Worm (Caenorhabditis elegans) whole organism, late embryonic: Measurements from ENCODE around the gene dlc-3.
A peak's percentile ranks its signal among the peaks of the same experiment; 100 is the strongest.

Experiments used
- C08G9.2 ChIP-seq: sonication (generic microtip); optimal IDR thresholded peaks from 2 replicates; lab custom pipeline; 2016; ENCODE audit warnings: mild to moderate bottlenecking, missing genetic modification characterization, moderate library complexity, missing compliant biosample characterization
- C38D4.7 ChIP-seq: fragments of 200-800 bp; sonication (Bioruptor generic); optimal IDR thresholded peaks from 2 replicates; lab custom pipeline; 2018; ENCODE audit warnings: mild to moderate bottlenecking, missing genetic modification characterization, moderate library complexity, missing compliant biosample characterization
- F13H6.1 ChIP-seq: sonication (generic microtip); optimal IDR thresholded peaks from 2 replicates; lab custom pipeline; 2016; ENCODE audit warnings: missing genetic modification characterization, missing compliant biosample characterization
- K02D7.2 ChIP-seq: sonication (generic microtip); optimal IDR thresholded peaks from 2 replicates; lab custom pipeline; 2017; ENCODE audit warnings: mild to moderate bottlenecking, missing genetic modification characterization, missing compliant biosample characterization
- T23F11.4 ChIP-seq: fragments of 200-800 bp; sonication (Bioruptor generic); optimal IDR thresholded peaks from 2 replicates; lab custom pipeline; 2018; ENCODE audit warnings: mild to moderate bottlenecking, missing genetic modification characterization, missing compliant biosample characterization
- ahr-1 ChIP-seq: sonication (generic microtip); optimal IDR thresholded peaks from 2 replicates; lab custom pipeline; 2016; ENCODE audit warnings: missing genetic modification characterization, missing compliant biosample characterization
- ama-1 ChIP-seq: fragments of 150-350 bp; optimal IDR thresholded peaks from 2 replicates; lab custom pipeline; 2014
- ceh-18 ChIP-seq: sonication (generic microtip); optimal IDR thresholded peaks from 2 replicates; lab custom pipeline; 2016; ENCODE audit warnings: missing genetic modification characterization, missing compliant biosample characterization
- ceh-19 ChIP-seq: fragments of 200-800 bp; sonication (Bioruptor generic); optimal IDR thresholded peaks from 2 replicates; lab custom pipeline; 2018; ENCODE audit warnings: mild to moderate bottlenecking, missing genetic modification characterization, missing compliant biosample characterization
- ceh-2 ChIP-seq: sonication (generic microtip); optimal IDR thresholded peaks from 2 replicates; lab custom pipeline; 2016; ENCODE audit warnings: missing genotype, missing genetic modification characterization, missing compliant biosample characterization
- ceh-24 ChIP-seq: sonication (generic microtip); optimal IDR thresholded peaks from 2 replicates; lab custom pipeline; 2016; ENCODE audit warnings: mild to moderate bottlenecking, missing genetic modification characterization, missing compliant biosample characterization
- ceh-30 ChIP-seq: fragments of 150-350 bp; optimal IDR thresholded peaks from 2 replicates; lab custom pipeline; 2014; ENCODE audit warnings: missing biosample characterization, missing genetic modification characterization
- ceh-31 ChIP-seq: sonication (generic microtip); optimal IDR thresholded peaks from 2 replicates; lab custom pipeline; 2016; ENCODE audit warnings: missing genetic modification characterization, missing compliant biosample characterization
- ceh-34 ChIP-seq: sonication (generic microtip); optimal IDR thresholded peaks from 2 replicates; lab custom pipeline; 2016; ENCODE audit warnings: mild to moderate bottlenecking, missing genetic modification characterization, missing compliant biosample characterization
- ceh-6 ChIP-seq: fragments of 200-800 bp; sonication (Bioruptor generic); optimal IDR thresholded peaks from 2 replicates; lab custom pipeline; 2018; ENCODE audit warnings: mild to moderate bottlenecking, missing genetic modification characterization, missing compliant biosample characterization
- che-1 ChIP-seq: sonication (generic microtip); optimal IDR thresholded peaks from 2 replicates; lab custom pipeline; 2016; ENCODE audit warnings: mild to moderate bottlenecking, missing genetic modification characterization, missing compliant biosample characterization
- dmd-4 ChIP-seq: sonication (generic microtip); optimal IDR thresholded peaks from 2 replicates; lab custom pipeline; 2016; ENCODE audit warnings: borderline replicate concordance, missing genetic modification characterization, missing compliant biosample characterization
- dve-1 ChIP-seq: sonication (generic microtip); optimal IDR thresholded peaks from 2 replicates; lab custom pipeline; 2017; ENCODE audit warnings: antibody characterized with exemption, mild to moderate bottlenecking, missing genetic modification characterization, missing compliant biosample characterization
- elt-2 ChIP-seq: sonication (generic microtip); optimal IDR thresholded peaks from 2 replicates; lab custom pipeline; 2016; ENCODE audit warnings: missing genetic modification reagents, missing genetic modification characterization, missing compliant biosample characterization
- elt-4 ChIP-seq: sonication (generic microtip); optimal IDR thresholded peaks from 2 replicates; lab custom pipeline; 2016; ENCODE audit warnings: missing genetic modification characterization, missing compliant biosample characterization
- ets-4 ChIP-seq: sonication (generic microtip); optimal IDR thresholded peaks from 2 replicates; lab custom pipeline; 2016; ENCODE audit warnings: missing genetic modification characterization, missing compliant biosample characterization
- fax-1 ChIP-seq: sonication (generic microtip); optimal IDR thresholded peaks from 2 replicates; lab custom pipeline; 2016; ENCODE audit warnings: missing genotype, missing genetic modification characterization, missing compliant biosample characterization
- fkh-10 ChIP-seq: fragments of 150-350 bp; optimal IDR thresholded peaks from 2 replicates; lab custom pipeline; 2014; ENCODE audit warnings: missing biosample characterization, missing genetic modification reagents, missing genetic modification characterization
- fkh-6 ChIP-seq: sonication (generic microtip); optimal IDR thresholded peaks from 2 replicates; lab custom pipeline; 2016; ENCODE audit warnings: missing genetic modification characterization, missing compliant biosample characterization
- gmeb-2 ChIP-seq: sonication (generic microtip); optimal IDR thresholded peaks from 2 replicates; lab custom pipeline; 2016; ENCODE audit warnings: missing genetic modification characterization, inconsistent platforms, missing compliant biosample characterization
- hlh-13 ChIP-seq: fragments of 200-800 bp; sonication (Bioruptor generic); optimal IDR thresholded peaks from 2 replicates; lab custom pipeline; 2018; ENCODE audit warnings: mild to moderate bottlenecking, missing genetic modification characterization, missing compliant biosample characterization
- hlh-15 ChIP-seq: sonication (generic microtip); optimal IDR thresholded peaks from 2 replicates; lab custom pipeline; 2016; ENCODE audit warnings: missing genetic modification characterization, missing compliant biosample characterization
- lim-6 ChIP-seq: sonication (generic microtip); optimal IDR thresholded peaks from 2 replicates; lab custom pipeline; 2016; ENCODE audit warnings: missing genetic modification characterization, missing compliant biosample characterization
- madf-2 ChIP-seq: sonication (generic microtip); optimal IDR thresholded peaks from 2 replicates; lab custom pipeline; 2017; ENCODE audit warnings: missing genetic modification characterization, missing compliant biosample characterization
- mec-3 ChIP-seq: sonication (generic microtip); optimal IDR thresholded peaks from 2 replicates; lab custom pipeline; 2016; ENCODE audit warnings: borderline replicate concordance, missing genetic modification characterization, missing compliant biosample characterization
- nfya-1 ChIP-seq: sonication (generic microtip); optimal IDR thresholded peaks from 2 replicates; lab custom pipeline; 2017; ENCODE audit warnings: missing genetic modification characterization, mild to moderate bottlenecking, missing compliant biosample characterization, antibody characterized with exemption, moderate library complexity
- nhr-11 ChIP-seq: fragments of 150-350 bp; optimal IDR thresholded peaks from 2 replicates; lab custom pipeline; 2014; ENCODE audit warnings: missing biosample characterization, missing genetic modification characterization
- nhr-232 ChIP-seq: sonication (generic microtip); optimal IDR thresholded peaks from 2 replicates; lab custom pipeline; 2016; ENCODE audit warnings: missing genetic modification characterization, missing compliant biosample characterization
- npax-4 ChIP-seq: sonication (generic microtip); optimal IDR thresholded peaks from 2 replicates; lab custom pipeline; 2016; ENCODE audit warnings: missing genetic modification characterization, missing compliant biosample characterization
- pag-3 ChIP-seq: sonication (generic microtip); optimal IDR thresholded peaks from 2 replicates; lab custom pipeline; 2016; ENCODE audit warnings: missing compliant biosample characterization, missing genetic modification characterization, borderline replicate concordance
- pat-9 ChIP-seq: fragments of 200-800 bp; sonication (Bioruptor generic); optimal IDR thresholded peaks from 2 replicates; lab custom pipeline; 2018; ENCODE audit warnings: mild to moderate bottlenecking, missing genetic modification characterization, moderate library complexity, missing compliant biosample characterization
- pax-1 ChIP-seq: fragments of 150-350 bp; optimal IDR thresholded peaks from 2 replicates; lab custom pipeline; 2014; ENCODE audit warnings: missing biosample characterization, missing genetic modification characterization
- pha-2 ChIP-seq: sonication (generic microtip); optimal IDR thresholded peaks from 2 replicates; lab custom pipeline; 2017; ENCODE audit warnings: mild to moderate bottlenecking, missing genetic modification characterization, missing compliant biosample characterization
- pha-4 ChIP-seq: fragments of 150-350 bp; optimal IDR thresholded peaks from 2 replicates; lab custom pipeline; 2018; ENCODE audit warnings: missing biosample characterization, missing genetic modification reagents, missing genetic modification characterization
- pqm-1 ChIP-seq: sonication (generic microtip); optimal IDR thresholded peaks from 2 replicates; lab custom pipeline; 2016; ENCODE audit warnings: missing genetic modification characterization, missing compliant biosample characterization
- pros-1 ChIP-seq: fragments of 150-350 bp; optimal IDR thresholded peaks from 2 replicates; lab custom pipeline; 2014; ENCODE audit warnings: missing biosample characterization, missing genetic modification reagents, missing genetic modification characterization
- ref-2 ChIP-seq: sonication (generic microtip); optimal IDR thresholded peaks from 2 replicates; lab custom pipeline; 2016; ENCODE audit warnings: missing genetic modification characterization, missing compliant biosample characterization
- sdc-2 ChIP-seq: sonication (generic microtip); optimal IDR thresholded peaks from 2 replicates; lab custom pipeline; 2016; ENCODE audit warnings: missing genotype, missing genetic modification characterization, missing compliant biosample characterization
- sox-4 ChIP-seq: sonication (generic microtip); optimal IDR thresholded peaks from 2 replicates; lab custom pipeline; 2017; ENCODE audit warnings: mild to moderate bottlenecking, missing genetic modification characterization, inconsistent platforms, missing compliant biosample characterization
- syd-9 ChIP-seq: sonication (generic microtip); optimal IDR thresholded peaks from 2 replicates; lab custom pipeline; 2016; ENCODE audit warnings: mild to moderate bottlenecking, missing genetic modification characterization, moderate library complexity, missing compliant biosample characterization
- tbx-2 ChIP-seq: sonication (generic microtip); optimal IDR thresholded peaks from 2 replicates; lab custom pipeline; 2016; ENCODE audit warnings: missing genetic modification characterization, missing compliant biosample characterization
- tbx-7 ChIP-seq: sonication (generic microtip); optimal IDR thresholded peaks from 2 replicates; lab custom pipeline; 2016; ENCODE audit warnings: missing genotype, missing genetic modification characterization, missing compliant biosample characterization
- ttx-3 ChIP-seq: sonication (generic microtip); optimal IDR thresholded peaks from 2 replicates; lab custom pipeline; 2016; ENCODE audit warnings: missing genetic modification reagents, missing genetic modification characterization, missing compliant biosample characterization
- unc-3 ChIP-seq, 2 experiments: fragments of 200-800 bp in 1 of 2; sonication (Bioruptor generic) in 1 of 2; sonication (generic microtip) in 1 of 2; conservative IDR thresholded peaks in 1 of 2; optimal IDR thresholded peaks in 1 of 2; 2 replicates each; pipeline versions ENCODE4 v1.3.6 to Lab custom; 2016 to 2022; ENCODE audit warnings: missing compliant biosample characterization in 2 of 2, missing genetic modification characterization in 2 of 2, missing genetic modification reagents in 1 of 2
- zip-5 ChIP-seq: sonication (generic microtip); optimal IDR thresholded peaks from 2 replicates; lab custom pipeline; 2016; ENCODE audit warnings: missing genetic modification characterization, missing compliant biosample characterization
- ztf-16 ChIP-seq: sonication (generic microtip); optimal IDR thresholded peaks from 2 replicates; lab custom pipeline; 2017; ENCODE audit warnings: missing genetic modification characterization, missing compliant biosample characterization

dlc-3 gene

DNA sequence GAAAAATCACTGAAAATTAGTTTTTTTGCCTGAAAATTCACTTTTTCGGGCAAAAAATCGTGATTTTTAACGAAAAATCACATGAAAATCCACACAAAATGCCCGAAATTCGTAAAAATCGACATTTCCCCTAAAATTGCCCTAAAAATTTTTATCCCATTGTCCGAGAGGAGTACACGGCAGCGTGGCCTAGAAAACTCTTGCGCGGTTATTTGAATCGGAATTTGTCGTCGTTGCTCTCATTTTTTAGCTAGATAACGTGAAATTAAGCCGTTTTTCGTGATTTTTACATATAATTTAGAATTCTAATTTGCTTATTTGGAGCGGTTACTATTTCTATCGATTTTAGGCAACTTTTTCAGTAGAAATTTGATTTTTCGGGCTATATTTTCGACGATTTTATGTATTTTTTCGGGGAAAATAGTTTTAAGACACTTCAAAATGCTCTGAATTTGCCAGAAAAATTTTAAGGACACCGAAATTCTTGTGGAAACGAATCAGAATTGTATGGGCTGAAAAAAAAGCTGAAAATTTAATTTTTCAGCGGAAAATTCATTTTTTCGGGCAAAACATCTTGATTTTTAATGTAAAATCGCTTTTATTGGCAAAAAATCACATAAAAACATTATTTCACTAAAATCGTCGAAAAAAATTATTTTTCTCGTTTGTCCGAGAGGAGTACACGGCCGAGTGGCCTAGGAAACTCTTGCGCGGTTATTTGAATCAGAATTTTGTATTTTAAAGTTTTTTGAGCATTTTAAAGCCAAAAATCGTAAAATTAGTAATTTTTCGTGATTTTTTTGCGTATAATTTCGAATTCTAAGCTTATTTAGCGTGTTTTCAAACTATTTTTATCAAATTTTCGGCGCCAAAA is 16.7 kb upstream of the dlc-3 start:
- TF ChIP-seq pros-1 (tag; lab: Kevin White, UChicago) (no peak), dve-1 (tag; lab: Kevin White, UChicago) (no peak), K02D7.2 (peak; percentile 19), pat-9 (tag; lab: Kevin White, UChicago) (no peak), tbx-2 (tag; lab: Kevin White, UChicago) (peak; percentile 78), gmeb-2 (tag; lab: Kevin White, UChicago) (no peak), syd-9 (tag; lab: Kevin White, UChicago) (no peak), ahr-1 (tag; lab: Kevin White, UChicago) (peak; percentile 52), fkh-6 (peak; percentile 31), pax-1 (no peak), mec-3 (tag; lab: Kevin White, UChicago) (peak; percentile 78), ztf-16 (tag; lab: Kevin White, UChicago) (peak; percentile 51), ceh-19 (GFP tag; lab: Kevin White, UChicago) (no peak), ets-4 (tag; lab: Kevin White, UChicago) (peak; percentile 92), ceh-30 (no peak), ama-1 (lab: Kevin White, UChicago) (no peak), che-1 (tag; lab: Kevin White, UChicago) (no peak), F13H6.1 (tag; lab: Kevin White, UChicago) (peak; percentile 48), pag-3 (tag; lab: Kevin White, UChicago) (no peak), C08G9.2 (peak; percentile 98), pqm-1 (peak; percentile 41), unc-3 (GFP tag; conservative IDR thresholded peaks at IDR 0.05; lab: Robert Waterston, UW) (peak; percentile 50; the same call in 1 of the 2 replicates), unc-3 (tag; optimal IDR thresholded peaks at IDR 0.05; lab: Kevin White, UChicago) (peak; percentile 69), ceh-34 (tag; lab: Kevin White, UChicago) (peak; percentile 5), lim-6 (tag; lab: Kevin White, UChicago) (peak; percentile 63), dmd-4 (tag; lab: Kevin White, UChicago) (no peak), ceh-18 (tag; lab: Kevin White, UChicago) (no peak), pha-4 (tag; lab: Kevin White, UChicago) (no peak), ceh-31 (peak; percentile 94), tbx-7 (tag; lab: Kevin White, UChicago) (peak; percentile 90), nfya-1 (tag; lab: Kevin White, UChicago) (no peak), C38D4.7 (GFP tag; lab: Kevin White, UChicago) (no peak), ref-2 (tag; lab: Kevin White, UChicago) (peak; percentile 61), elt-2 (peak; percentile 37), nhr-232 (no peak), fax-1 (tag; lab: Kevin White, UChicago) (peak; percentile 75), sox-4 (no peak), T23F11.4 (no peak), hlh-13 (GFP tag; lab: Kevin White, UChicago) (no peak), hlh-15 (tag; lab: Kevin White, UChicago) (peak; percentile 57), zip-5 (tag; lab: Kevin White, UChicago) (peak; percentile 71), pha-2 (tag; lab: Kevin White, UChicago) (no peak), ceh-6 (GFP tag; lab: Kevin White, UChicago) (no peak), sdc-2 (tag; lab: Kevin White, UChicago) (no peak), fkh-10 (GFP tag; lab: Kevin White, UChicago) (no peak), madf-2 (tag; lab: Kevin White, UChicago) (peak; percentile 8), ceh-2 (tag; lab: Kevin White, UChicago) (peak; percentile 86), npax-4 (tag; lab: Kevin White, UChicago) (no peak), ceh-24 (no peak), nhr-11 (no peak), ttx-3 (tag; lab: Kevin White, UChicago) (no peak), elt-4 (no peak)
